Worm (Caenorhabditis elegans) whole organism, young adult: ENCODE data around the gene pals-19.

Experiments used
- F10E7.11 ChIP-seq: sonication (generic microtip); optimal IDR thresholded peaks from 2 replicates; lab custom pipeline; 2017; ENCODE audit warnings: mild to moderate bottlenecking, missing genetic modification characterization, moderate library complexity, missing compliant biosample characterization
- T26A5.8 ChIP-seq: sonication (generic microtip); optimal IDR thresholded peaks from 2 replicates; lab custom pipeline; 2016; ENCODE audit warnings: missing genetic modification characterization, missing compliant biosample characterization
- attf-5 ChIP-seq: fragments of 200-800 bp; sonication (Bioruptor generic); optimal IDR thresholded peaks from 2 replicates; lab custom pipeline; 2018; ENCODE audit warnings: mild to moderate bottlenecking, missing genetic modification characterization, missing compliant biosample characterization
- ekl-4 ChIP-seq: fragments of 200-800 bp; sonication (Bioruptor generic); IDR thresholded peaks from 2 replicates; pipeline ENCODE4 v1.3.6; 2022; ENCODE audit warnings: missing genetic modification reagents, missing genetic modification characterization, missing compliant biosample characterization
- gei-17 ChIP-seq: fragments of 200-800 bp; sonication (Bioruptor generic); optimal IDR thresholded peaks from 2 replicates; lab custom pipeline; 2018; ENCODE audit warnings: mild to moderate bottlenecking, missing genetic modification characterization, missing compliant biosample characterization
- madf-8 ChIP-seq: fragments of 200-800 bp; sonication (Bioruptor generic); conservative IDR thresholded peaks from 2 replicates; pipeline ENCODE4 v1.3.6; 2022; ENCODE audit warnings: missing genetic modification reagents, missing genetic modification characterization, missing compliant biosample characterization
- snpc-4 ChIP-seq, 5 experiments: fragments of 150-350 bp in 1 of 5; sonication (generic microtip) in 4 of 5; optimal IDR thresholded peaks; 2 replicates each; lab custom pipeline; 2014 to 2018; ENCODE audit warnings: missing genetic modification characterization in 5 of 5, missing biosample characterization in 3 of 5, antibody characterized with exemption in 2 of 5, mild to moderate bottlenecking in 2 of 5, missing compliant biosample characterization in 2 of 5, missing genotype in 2 of 5, moderate library complexity in 2 of 5, missing genetic modification reagents in 1 of 5
- tbx-9 ChIP-seq: sonication (generic microtip); optimal IDR thresholded peaks from 2 replicates; lab custom pipeline; 2016; ENCODE audit warnings: borderline replicate concordance, missing genetic modification characterization, inconsistent platforms, missing compliant biosample characterization
- unc-62 ChIP-seq: fragments of 150-350 bp; optimal IDR thresholded peaks from 2 replicates; lab custom pipeline; 2014; ENCODE audit warnings: missing biosample characterization, missing genetic modification reagents, missing genetic modification characterization

- TF ChIP-seq ekl-4 (GFP tag; lab: Robert Waterston, UW) (no peak), unc-62 (GFP tag; lab: Kevin White, UChicago) (no peak), madf-8 (no peak), snpc-4 (GFP tag; optimal IDR thresholded peaks at IDR 0.05; lab: Kevin White, UChicago) (no peak), snpc-4 (tag; optimal IDR thresholded peaks at IDR 0.05; lab: Kevin White, UChicago) (no peak), T26A5.8 (tag; lab: Kevin White, UChicago) (no peak), attf-5 (no peak), F10E7.11 (tag; lab: Kevin White, UChicago) (no peak), tbx-9 (tag; lab: Kevin White, UChicago) (no peak), gei-17 (GFP tag; lab: Kevin White, UChicago) (no peak)
Measured at ce11 chrIII:1403108-1403507, 1.4 kb downstream of the pals-19 start, which contains the start of gene pals-18.
